Worm (Caenorhabditis elegans): Measurements from ENCODE around the gene hpx-2.

DNA sequence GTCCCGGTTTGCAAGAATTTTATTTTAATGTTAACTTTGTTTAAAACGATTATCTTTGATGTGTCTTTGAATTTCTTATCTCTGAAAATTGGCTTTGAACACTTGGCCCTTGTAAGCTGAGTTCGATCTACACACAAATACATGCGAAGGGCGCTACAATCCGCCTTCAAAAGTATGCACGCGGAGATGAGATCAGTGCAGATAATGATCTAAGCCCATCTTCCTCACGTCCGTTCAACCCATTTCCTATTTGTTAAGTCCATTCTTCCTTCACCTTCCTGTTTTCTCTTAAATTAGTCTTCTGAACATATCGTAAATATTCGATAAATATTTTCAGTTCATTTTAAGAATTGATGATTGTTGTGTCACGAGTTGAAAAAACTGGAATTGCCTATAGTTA, 16.1 kb downstream of the hpx-2 start, which contains the start of gene nhr-175:
- TF ChIP-seq ceh-13 (GFP tag; optimal IDR thresholded peaks at IDR 0.05) (no peak), tra-4 (tag; optimal IDR thresholded peaks at IDR 0.05) (no peak), ama-1 (optimal IDR thresholded peaks at IDR 0.05) (no peak), tbx-37 (GFP tag; conservative IDR thresholded peaks at IDR 0.05) (no peak), B0310.2 (tag; optimal IDR thresholded peaks at IDR 0.05) (no peak), hnd-1 (tag; optimal IDR thresholded peaks at IDR 0.05) (no peak), ceh-36 (tag; optimal IDR thresholded peaks at IDR 0.05) (no peak), aly-1 (tag; optimal IDR thresholded peaks at IDR 0.05) (no peak), hmg-4 (GFP tag; optimal IDR thresholded peaks at IDR 0.05) (no peak), F13C5.2 (tag; optimal IDR thresholded peaks at IDR 0.05) (no peak), flt-1 (GFP tag; IDR thresholded peaks at IDR 0.05) (no peak)

Data from whole organism, early embryonic.